Worm (Caenorhabditis elegans) whole organism, late embryonic: Measurements from ENCODE around the gene cyp-25A2.
A peak's percentile ranks its signal among the peaks of the same experiment; 100 is the strongest.

Source experiments
- ceh-22 ChIP-seq: sonication (generic microtip); optimal IDR thresholded peaks from 2 replicates; lab custom pipeline; 2017; ENCODE audit warnings: missing biosample characterization, missing genetic modification characterization
- ceh-30 ChIP-seq: fragments of 150-350 bp; optimal IDR thresholded peaks from 2 replicates; lab custom pipeline; 2014; ENCODE audit warnings: missing biosample characterization, missing genetic modification characterization
- ceh-6 ChIP-seq: fragments of 200-800 bp; sonication (Bioruptor generic); optimal IDR thresholded peaks from 2 replicates; lab custom pipeline; 2018; ENCODE audit warnings: mild to moderate bottlenecking, missing genetic modification characterization, missing compliant biosample characterization
- fax-1 ChIP-seq: sonication (generic microtip); optimal IDR thresholded peaks from 2 replicates; lab custom pipeline; 2016; ENCODE audit warnings: missing genotype, missing genetic modification characterization, missing compliant biosample characterization
- fkh-10 ChIP-seq: fragments of 150-350 bp; optimal IDR thresholded peaks from 2 replicates; lab custom pipeline; 2014; ENCODE audit warnings: missing biosample characterization, missing genetic modification reagents, missing genetic modification characterization
- nfya-1 ChIP-seq: sonication (generic microtip); optimal IDR thresholded peaks from 2 replicates; lab custom pipeline; 2017; ENCODE audit warnings: missing genetic modification characterization, mild to moderate bottlenecking, missing compliant biosample characterization, antibody characterized with exemption, moderate library complexity
- nhr-11 ChIP-seq: fragments of 150-350 bp; optimal IDR thresholded peaks from 2 replicates; lab custom pipeline; 2014; ENCODE audit warnings: missing biosample characterization, missing genetic modification characterization
- pha-2 ChIP-seq: sonication (generic microtip); optimal IDR thresholded peaks from 2 replicates; lab custom pipeline; 2017; ENCODE audit warnings: mild to moderate bottlenecking, missing genetic modification characterization, missing compliant biosample characterization
- pha-4 ChIP-seq: fragments of 150-350 bp; optimal IDR thresholded peaks from 2 replicates; lab custom pipeline; 2018; ENCODE audit warnings: missing biosample characterization, missing genetic modification reagents, missing genetic modification characterization
- tbx-2 ChIP-seq: sonication (generic microtip); optimal IDR thresholded peaks from 2 replicates; lab custom pipeline; 2016; ENCODE audit warnings: missing genetic modification characterization, missing compliant biosample characterization
- unc-86 ChIP-seq: sonication (generic microtip); optimal IDR thresholded peaks from 2 replicates; lab custom pipeline; 2016; ENCODE audit warnings: missing genetic modification characterization, missing compliant biosample characterization
- zip-5 ChIP-seq: sonication (generic microtip); optimal IDR thresholded peaks from 2 replicates; lab custom pipeline; 2016; ENCODE audit warnings: missing genetic modification characterization, missing compliant biosample characterization

DNA sequence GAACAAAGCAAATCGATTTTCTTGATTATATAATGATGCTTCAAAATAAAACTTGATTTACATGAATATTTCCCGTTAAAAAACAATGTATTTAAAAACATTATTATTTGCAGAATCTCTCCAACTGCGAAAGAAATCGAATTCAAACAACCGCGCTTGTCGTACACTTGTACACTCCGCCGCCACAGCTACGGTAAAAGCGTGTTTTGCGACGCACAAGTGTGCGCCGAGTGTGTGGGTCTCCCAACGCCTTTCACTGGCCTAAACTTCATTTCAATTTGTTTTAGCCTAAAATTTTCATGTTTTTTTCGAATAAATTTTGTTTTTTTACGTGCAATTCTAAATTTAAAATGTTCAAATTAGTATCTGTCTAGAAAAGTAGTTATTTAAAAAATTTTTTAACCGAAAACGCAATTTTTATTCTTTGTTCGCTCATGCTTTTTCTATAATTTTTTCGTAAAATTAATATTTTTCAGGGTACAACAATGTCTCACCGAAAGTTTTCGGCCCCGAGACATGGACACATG lies 32.4 kb downstream of the cyp-25A2 start, which contains the start of gene rpl-3:
- TF ChIP-seq pha-4 (tag; lab: Kevin White, UChicago) (no peak), ceh-30 (tag; lab: Kevin White, UChicago) (peak; percentile 98), nhr-11 (tag; lab: Kevin White, UChicago) (peak; percentile 96), pha-2 (tag; lab: Kevin White, UChicago) (peak; percentile 90), fkh-10 (GFP tag; lab: Kevin White, UChicago) (peak; percentile 96), unc-86 (tag; lab: Kevin White, UChicago) (peak; percentile 99), tbx-2 (tag; lab: Kevin White, UChicago) (peak; percentile 100), ceh-22 (tag; lab: Kevin White, UChicago) (peak; percentile 85), nfya-1 (tag; lab: Kevin White, UChicago) (peak; percentile 100), zip-5 (tag; lab: Kevin White, UChicago) (peak; percentile 63), ceh-6 (GFP tag; lab: Kevin White, UChicago) (peak; percentile 87), fax-1 (tag; lab: Kevin White, UChicago) (peak; percentile 84)
